3 fruit fly cellular contexts compared by ENCODE assay signal in the genomic region with DNA sequence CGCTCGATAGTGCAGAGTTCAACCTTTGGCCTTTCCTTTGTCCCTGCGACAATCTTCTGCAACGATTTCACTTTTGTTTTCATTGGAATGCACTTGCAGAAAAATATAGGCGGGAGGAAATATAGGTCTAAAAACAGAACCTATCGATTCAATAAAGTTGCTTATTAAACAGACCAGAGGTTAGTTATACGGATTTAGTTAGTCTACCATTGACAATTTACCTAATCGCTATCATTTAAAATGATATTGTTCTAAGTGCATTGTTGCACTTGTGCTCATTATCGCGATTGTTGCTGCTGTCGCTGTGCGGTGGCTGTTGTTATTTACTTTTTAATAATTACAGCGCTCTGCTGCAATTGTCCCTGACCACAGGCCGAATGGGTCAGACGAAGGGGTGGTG.
TF ChIP-seq lines count a peak whose summit lies in the region.

No protein-coding gene starts in this region.

- TF ChIP-seq CTCF in whole organism, embryonic (GFP tag; optimal IDR thresholded peaks at IDR 0.05; lab: Kevin White, UChicago), result no peak

TF ChIP-seq in whole organism, embryonic, 481 proteins besides CTCF, POLR2A, EP300 and RAD21:
- TF ChIP-seq NFAT (GFP tag; IDR thresholded peaks at IDR 0.05; lab: Robert Waterston, UW), result no peak
- no peak for TF ChIP-seq Scr (GFP tag; IDR thresholded peaks at IDR 0.05; lab: Robert Waterston, UW; ENCODE audit: partially characterized antibody)
- TF ChIP-seq nom (GFP tag; optimal IDR thresholded peaks at IDR 0.05; lab: Kevin White, UChicago), result peak; percentile 70
- peak; percentile 67; the same call in 1 of the 2 replicates for TF ChIP-seq Drgx (GFP tag; IDR thresholded peaks at IDR 0.05; lab: Robert Waterston, UW)

TF ChIP-seq in whole organism, prepupa, 60 proteins besides CTCF, POLR2A, EP300 and RAD21 (continues in another document):
- TF ChIP-seq Gug (GFP tag; IDR thresholded peaks at IDR 0.05; lab: Robert Waterston, UW) (peak; percentile 48; the same call in 1 of the 2 replicates), svp (GFP tag; lab: Kevin White, UChicago) (peak; percentile 89), CG15336 (GFP tag; IDR thresholded peaks at IDR 0.05; lab: Robert Waterston, UW) (peak; percentile 58), topi (GFP tag; optimal IDR thresholded peaks at IDR 0.05; lab: Kevin White, UChicago) (peak; percentile 46), OdsH (GFP tag; optimal IDR thresholded peaks at IDR 0.05; lab: Kevin White, UChicago) (peak; percentile 59), CG16779 (tag; optimal IDR thresholded peaks at IDR 0.05; lab: Kevin White, UChicago) (peak; percentile 67), CG10631 (GFP tag; optimal IDR thresholded peaks at IDR 0.05; lab: Kevin White, UChicago) (peak; percentile 61), CG11902 (GFP tag; optimal IDR thresholded peaks at IDR 0.05; lab: Kevin White, UChicago) (peak; percentile 55), CG6792 (GFP tag; optimal IDR thresholded peaks at IDR 0.05; lab: Kevin White, UChicago) (peak; percentile 76), Eip93F (GFP tag; optimal IDR thresholded peaks at IDR 0.05; lab: Kevin White, UChicago) (no peak), Met (GFP tag; optimal IDR thresholded peaks at IDR 0.05; lab: Kevin White, UChicago) (peak; percentile 51), Lpt (GFP tag; optimal IDR thresholded peaks at IDR 0.05; lab: Kevin White, UChicago) (peak; percentile 35), spab (GFP tag; optimal IDR thresholded peaks at IDR 0.05; lab: Kevin White, UChicago) (peak; percentile 76), Blimp-1 (GFP tag; optimal IDR thresholded peaks at IDR 0.05; lab: Kevin White, UChicago) (no peak), Eip78C (GFP tag; lab: Kevin White, UChicago) (peak; percentile 81), CG6854 (GFP tag; optimal IDR thresholded peaks at IDR 0.05; lab: Kevin White, UChicago) (no peak), CG10669 (GFP tag; optimal IDR thresholded peaks at IDR 0.05; lab: Kevin White, UChicago) (peak; percentile 83), Hr39 (GFP tag; optimal IDR thresholded peaks at IDR 0.05; lab: Kevin White, UChicago) (peak; percentile 51), CG11294 (GFP tag; IDR thresholded peaks at IDR 0.05; lab: Robert Waterston, UW) (peak; percentile 17; the same call in 1 of the 2 replicates), esn (GFP tag; optimal IDR thresholded peaks at IDR 0.05; lab: Kevin White, UChicago) (peak; percentile 60), CG11762 (GFP tag; optimal IDR thresholded peaks at IDR 0.05; lab: Kevin White, UChicago; ENCODE audit: insufficient read depth) (peak; percentile 67), lz (GFP tag; optimal IDR thresholded peaks at IDR 0.05; lab: Kevin White, UChicago) (peak; percentile 45), CG9139 (GFP tag; optimal IDR thresholded peaks at IDR 0.05; lab: Kevin White, UChicago) (peak; percentile 61), Sox15 (GFP tag; optimal IDR thresholded peaks at IDR 0.05; lab: Kevin White, UChicago) (peak; percentile 57), Hr38 (GFP tag; optimal IDR thresholded peaks at IDR 0.05; lab: Kevin White, UChicago) (no peak), dac (GFP tag; optimal IDR thresholded peaks at IDR 0.05; lab: Kevin White, UChicago) (peak; percentile 7), CG32006 (GFP tag; optimal IDR thresholded peaks at IDR 0.05; lab: Kevin White, UChicago) (peak; percentile 75), CG8632 (GFP tag; optimal IDR thresholded peaks at IDR 0.05; lab: Kevin White, UChicago) (peak; percentile 72), CG3032 (tag; optimal IDR thresholded peaks at IDR 0.05; lab: Kevin White, UChicago) (peak; percentile 76), Sox102F (GFP tag; optimal IDR thresholded peaks at IDR 0.05; lab: Kevin White, UChicago) (no peak), CG8119 (GFP tag; IDR thresholded peaks at IDR 0.05; lab: Robert Waterston, UW) (peak; percentile 65), fd59A (GFP tag; optimal IDR thresholded peaks at IDR 0.05; lab: Kevin White, UChicago) (peak; percentile 74), CG6808 (GFP tag; optimal IDR thresholded peaks at IDR 0.05; lab: Kevin White, UChicago) (peak; percentile 82), Hr4 (GFP tag; optimal IDR thresholded peaks at IDR 0.05; lab: Kevin White, UChicago) (peak; percentile 65), CG6163 (GFP tag; IDR thresholded peaks at IDR 0.05; lab: Robert Waterston, UW) (peak; percentile 84), CG6276 (GFP tag; optimal IDR thresholded peaks at IDR 0.05; lab: Kevin White, UChicago) (peak; percentile 55), pdm3 (GFP tag; optimal IDR thresholded peaks at IDR 0.05; lab: Kevin White, UChicago) (peak; percentile 86), CG8319 (GFP tag; optimal IDR thresholded peaks at IDR 0.05; lab: Kevin White, UChicago) (peak; percentile 73), Sox14 (GFP tag; optimal IDR thresholded peaks at IDR 0.05; lab: Kevin White, UChicago) (peak; percentile 83), salr (GFP tag; optimal IDR thresholded peaks at IDR 0.05; lab: Kevin White, UChicago) (peak; percentile 43 to 75), Smox (GFP tag; optimal IDR thresholded peaks at IDR 0.05; lab: Kevin White, UChicago) (peak; percentile 42)

TF ChIP-seq in whole organism, pupa, 21 proteins besides CTCF, POLR2A, EP300 and RAD21:
- TF ChIP-seq Ets98B (GFP tag; IDR thresholded peaks at IDR 0.05; lab: Robert Waterston, UW) (peak; percentile 56), EcR (GFP tag; optimal IDR thresholded peaks at IDR 0.05; lab: Kevin White, UChicago) (peak; percentile 62), CG12605 (GFP tag; IDR thresholded peaks at IDR 0.05; lab: Robert Waterston, UW) (peak; percentile 56), CG4496 (GFP tag; IDR thresholded peaks at IDR 0.05; lab: Robert Waterston, UW) (peak; percentile 74), fd96Ca (GFP tag; IDR thresholded peaks at IDR 0.05; lab: Robert Waterston, UW) (peak; percentile 62; the same call in 2 of the 3 replicates), Pif1B (GFP tag; optimal IDR thresholded peaks at IDR 0.05; lab: Kevin White, UChicago) (peak; percentile 67), D1 (tag; optimal IDR thresholded peaks at IDR 0.05; lab: Kevin White, UChicago) (no peak), CG10348 (GFP tag; IDR thresholded peaks at IDR 0.05; lab: Robert Waterston, UW) (no peak), CG34367 (tag; optimal IDR thresholded peaks at IDR 0.05; lab: Kevin White, UChicago) (peak; percentile 85), CG8159 (tag; optimal IDR thresholded peaks at IDR 0.05; lab: Kevin White, UChicago) (peak; percentile 87), CG17806 (tag; optimal IDR thresholded peaks at IDR 0.05; lab: Kevin White, UChicago) (peak; percentile 84), Pif1A (GFP tag; optimal IDR thresholded peaks at IDR 0.05; lab: Kevin White, UChicago) (peak; percentile 63), Snoo (tag; optimal IDR thresholded peaks at IDR 0.05; lab: Kevin White, UChicago) (no peak), gl (tag; optimal IDR thresholded peaks at IDR 0.05; lab: Kevin White, UChicago) (peak; percentile 81), CG32121 (GFP tag; IDR thresholded peaks at IDR 0.05; lab: Robert Waterston, UW) (peak; percentile 44; the same call in 1 of the 2 replicates), CG9948 (tag; optimal IDR thresholded peaks at IDR 0.05; lab: Kevin White, UChicago) (peak; percentile 72), CG15710 (tag; optimal IDR thresholded peaks at IDR 0.05; lab: Kevin White, UChicago) (peak; percentile 79), CG8301 (tag; optimal IDR thresholded peaks at IDR 0.05; lab: Kevin White, UChicago) (peak; percentile 79), rn (GFP tag; IDR thresholded peaks at IDR 0.05; lab: Robert Waterston, UW) (no peak), CG13204 (GFP tag; optimal IDR thresholded peaks at IDR 0.05; lab: Kevin White, UChicago) (peak; percentile 39), CG14655 (GFP tag; optimal IDR thresholded peaks at IDR 0.05; lab: Kevin White, UChicago) (peak; percentile 83)
